Fruit fly (Drosophila melanogaster) whole organism, embryonic: ENCODE measurements around the gene Sur.

ENCODE experiments used
- C15 ChIP-seq: fragments of 200-800 bp; sonication (Bioruptor generic); IDR thresholded peaks from 3 replicates; pipeline ENCODE4 v1.3.6; 2022; ENCODE audit warnings: missing biosample characterization, missing genetic modification characterization
- CG11093 ChIP-seq: fragments of 200-800 bp; sonication (Bioruptor generic); IDR thresholded peaks from 3 replicates; pipeline ENCODE4 v1.3.6; 2022; ENCODE audit warnings: missing biosample characterization, missing genetic modification characterization
- CG11723 ChIP-seq: fragments of 200-800 bp; sonication (Bioruptor generic); optimal IDR thresholded peaks from 2 replicates; lab custom pipeline; 2017; ENCODE audit warnings: missing biosample characterization, mild to moderate bottlenecking, missing genetic modification characterization
- CG12219 ChIP-seq: fragments of 200-800 bp; sonication (Bioruptor generic); optimal IDR thresholded peaks from 3 replicates; lab custom pipeline; 2018; ENCODE audit warnings: missing biosample characterization, mild to moderate bottlenecking, missing genetic modification characterization
- CG12659 ChIP-seq: fragments of 200-800 bp; sonication (Bioruptor generic); optimal IDR thresholded peaks from 3 replicates; lab custom pipeline; 2017; ENCODE audit warnings: mild to moderate bottlenecking, missing biosample characterization, missing genetic modification reagents, missing genetic modification characterization
- CG12769 ChIP-seq: fragments of 200-800 bp; sonication (Bioruptor generic); optimal IDR thresholded peaks from 2 replicates; lab custom pipeline; 2019; ENCODE audit warnings: missing biosample characterization, mild to moderate bottlenecking, missing genetic modification characterization, moderate library complexity
- CG13287 ChIP-seq: fragments of 200-800 bp; sonication (Bioruptor generic); IDR thresholded peaks from 2 replicates; pipeline ENCODE4 v1.3.6; 2022; ENCODE audit warnings: missing biosample characterization, missing genetic modification characterization; ENCODE audit not compliant: partially characterized antibody
- CG16815 ChIP-seq: fragments of 200-800 bp; sonication (Bioruptor generic); optimal IDR thresholded peaks from 3 replicates; lab custom pipeline; 2017; ENCODE audit warnings: missing biosample characterization, mild to moderate bottlenecking, missing genetic modification characterization
- CG17359 ChIP-seq: fragments of 200-800 bp; sonication (Bioruptor generic); optimal IDR thresholded peaks from 3 replicates; lab custom pipeline; 2018; ENCODE audit warnings: missing biosample characterization, mild to moderate bottlenecking, missing genetic modification characterization, moderate library complexity
- CG1792 ChIP-seq: fragments of 200-800 bp; sonication (Bioruptor generic); optimal IDR thresholded peaks from 2 replicates; lab custom pipeline; 2016; ENCODE audit warnings: missing biosample characterization, missing genetic modification characterization
- CG18011 ChIP-seq: fragments of 200-800 bp; sonication (Bioruptor generic); optimal IDR thresholded peaks from 2 replicates; lab custom pipeline; 2017; ENCODE audit warnings: missing biosample characterization, missing genetic modification characterization, mild to moderate bottlenecking, moderate library complexity, missing genotype
- CG30020 ChIP-seq: fragments of 200-800 bp; optimal IDR thresholded peaks from 2 replicates; lab custom pipeline; 2019; ENCODE audit warnings: missing biosample characterization, mild to moderate bottlenecking, missing genetic modification characterization, moderate library complexity
- CG32772 ChIP-seq: fragments of 200-800 bp; sonication (Bioruptor generic); IDR thresholded peaks from 2 replicates; pipeline ENCODE4 v1.3.6; 2022; ENCODE audit warnings: missing biosample characterization, missing genetic modification characterization
- CG3281 ChIP-seq: fragments of 200-800 bp; sonication (Bioruptor generic); optimal IDR thresholded peaks from 3 replicates; lab custom pipeline; 2017; ENCODE audit warnings: missing biosample characterization, mild to moderate bottlenecking, missing genetic modification characterization
- CG34224 ChIP-seq: fragments of 200-800 bp; sonication (Bioruptor generic); IDR thresholded peaks from 3 replicates; pipeline ENCODE4 v1.3.6; 2022; ENCODE audit warnings: missing biosample characterization, missing genetic modification characterization; ENCODE audit not compliant: partially characterized antibody
- CG5245 ChIP-seq: fragments of 200-800 bp; sonication (Bioruptor generic); optimal IDR thresholded peaks from 3 replicates; lab custom pipeline; 2016; ENCODE audit warnings: missing biosample characterization, missing genetic modification characterization
- CG6272 ChIP-seq: fragments of 200-800 bp; sonication (Bioruptor generic); IDR thresholded peaks from 2 replicates; pipeline ENCODE4 v1.3.6; 2022; ENCODE audit warnings: missing biosample characterization, missing genetic modification characterization
- CG6791 ChIP-seq: fragments of 200-800 bp; sonication (Bioruptor generic); IDR thresholded peaks from 3 replicates; pipeline ENCODE4 v1.3.6; 2022; ENCODE audit warnings: missing biosample characterization, missing genetic modification characterization; ENCODE audit not compliant: partially characterized antibody
- CG7786 ChIP-seq: fragments of 200-800 bp; sonication (Bioruptor generic); optimal IDR thresholded peaks from 2 replicates; lab custom pipeline; 2016; ENCODE audit warnings: missing biosample characterization, missing genetic modification characterization
- CG8388 ChIP-seq: fragments of 200-800 bp; sonication (Bioruptor generic); optimal IDR thresholded peaks from 2 replicates; lab custom pipeline; 2019; ENCODE audit warnings: missing biosample characterization, mild to moderate bottlenecking, missing genetic modification characterization, moderate library complexity
- CG8944 ChIP-seq: fragments of 200-800 bp; sonication (Bioruptor generic); optimal IDR thresholded peaks from 3 replicates; lab custom pipeline; 2016; ENCODE audit warnings: missing biosample characterization, missing genetic modification characterization
- CG9609 ChIP-seq: fragments of 200-800 bp; sonication (Bioruptor generic); optimal IDR thresholded peaks from 3 replicates; lab custom pipeline; 2016; ENCODE audit warnings: missing biosample characterization, missing genetic modification characterization
- Chrac-16 ChIP-seq: fragments of 200-800 bp; sonication (Bioruptor generic); optimal IDR thresholded peaks from 3 replicates; lab custom pipeline; 2016; ENCODE audit warnings: missing biosample characterization, missing genetic modification characterization
- D ChIP-seq, 2 experiments: fragments of 200-800 bp in 1 of 2; fragments of >200 bp in 1 of 2; sonication (Bioruptor generic) in 1 of 2; optimal IDR thresholded peaks; 2 replicates in 1 of 2; 3 replicates in 1 of 2; lab custom pipeline; 2017; ENCODE audit warnings: mild to moderate bottlenecking in 1 of 2, missing biosample characterization in 1 of 2, missing genetic modification characterization in 1 of 2, missing genetic modification reagents in 1 of 2
- Dip3 ChIP-seq: fragments of 200-800 bp; sonication (Bioruptor generic); optimal IDR thresholded peaks from 3 replicates; lab custom pipeline; 2016; ENCODE audit warnings: missing biosample characterization, missing genetic modification characterization
- Dll ChIP-seq: fragments of 200-800 bp; sonication (Bioruptor generic); IDR thresholded peaks from 4 replicates; pipeline ENCODE4 v1.3.6; 2022; ENCODE audit warnings: missing biosample characterization, missing genetic modification characterization; ENCODE audit not compliant: partially characterized antibody
- Doc2 ChIP-seq: fragments of 200-800 bp; sonication (Bioruptor generic); IDR thresholded peaks from 2 replicates; pipeline ENCODE4 v1.3.6; 2022; ENCODE audit warnings: missing biosample characterization, missing genetic modification characterization
- Dp ChIP-seq: fragments of 200-800 bp; sonication (Bioruptor generic); optimal IDR thresholded peaks from 2 replicates; lab custom pipeline; 2018; ENCODE audit warnings: missing biosample characterization, mild to moderate bottlenecking, missing genetic modification characterization, moderate library complexity
- E2f1 ChIP-seq: fragments of 200-800 bp; sonication (Bioruptor generic); IDR thresholded peaks from 2 replicates; pipeline ENCODE4 v1.3.6; 2022; ENCODE audit warnings: missing biosample characterization, missing genetic modification characterization
- ERR ChIP-seq: fragments of 200-800 bp; sonication (Bioruptor generic); optimal IDR thresholded peaks from 2 replicates; lab custom pipeline; 2016; ENCODE audit warnings: missing biosample characterization, missing genetic modification characterization
- Hmr ChIP-seq: fragments of 200-800 bp; sonication (Bioruptor generic); optimal IDR thresholded peaks from 3 replicates; lab custom pipeline; 2017; ENCODE audit warnings: mild to moderate bottlenecking, missing biosample characterization, missing genetic modification reagents, missing genetic modification characterization
- Hr3 ChIP-seq: fragments of 200-800 bp; sonication (Bioruptor generic); optimal IDR thresholded peaks from 3 replicates; lab custom pipeline; 2016; ENCODE audit warnings: missing biosample characterization, missing genetic modification characterization
- Mes4 ChIP-seq: fragments of 200-800 bp; sonication (Bioruptor generic); optimal IDR thresholded peaks from 2 replicates; lab custom pipeline; 2016; ENCODE audit warnings: missing biosample characterization, missing genetic modification characterization
- Scr ChIP-seq: fragments of 200-800 bp; sonication (Bioruptor generic); IDR thresholded peaks from 2 replicates; pipeline ENCODE4 v1.3.6; 2022; ENCODE audit warnings: missing biosample characterization, missing genetic modification characterization; ENCODE audit not compliant: partially characterized antibody
- Tbp ChIP-seq: fragments of >200 bp; optimal IDR thresholded peaks from 2 replicates; lab custom pipeline; 2018; ENCODE audit warnings: missing biosample characterization, missing genetic modification characterization
- dpn ChIP-seq, 2 experiments: fragments of 200-800 bp; sonication (Bioruptor generic); optimal IDR thresholded peaks; 3 replicates each; lab custom pipeline; 2016; ENCODE audit warnings: missing biosample characterization in 2 of 2, missing genetic modification characterization in 2 of 2
- hth ChIP-seq: fragments of >200 bp; optimal IDR thresholded peaks from 2 replicates; lab custom pipeline; 2017; ENCODE audit warnings: inconsistent platforms
- kay ChIP-seq: fragments of 200-800 bp; sonication (Bioruptor generic); optimal IDR thresholded peaks from 2 replicates; lab custom pipeline; 2016; ENCODE audit warnings: missing biosample characterization, missing genetic modification characterization
- lov ChIP-seq, 2 experiments: fragments of 200-800 bp in 1 of 2; fragments of >200 bp in 1 of 2; sonication (Bioruptor generic) in 1 of 2; IDR thresholded peaks in 1 of 2; optimal IDR thresholded peaks in 1 of 2; 2 replicates in 1 of 2; 3 replicates in 1 of 2; pipeline versions ENCODE4 v1.3.6 to Lab custom; 2017 to 2022; ENCODE audit warnings: missing biosample characterization in 1 of 2, missing genetic modification characterization in 1 of 2
- luna ChIP-seq: fragments of 200-800 bp; sonication (Bioruptor generic); optimal IDR thresholded peaks from 2 replicates; lab custom pipeline; 2016; ENCODE audit warnings: missing biosample characterization, missing genetic modification characterization
- onecut ChIP-seq: fragments of 200-800 bp; sonication (Bioruptor generic); IDR thresholded peaks from 2 replicates; pipeline ENCODE4 v1.3.6; 2022; ENCODE audit warnings: missing biosample characterization, missing genetic modification characterization
- pnt ChIP-seq: fragments of 200-800 bp; sonication (Bioruptor generic); optimal IDR thresholded peaks from 3 replicates; lab custom pipeline; 2016; ENCODE audit warnings: missing biosample characterization, missing genetic modification characterization
- rib ChIP-seq: fragments of 200-800 bp; sonication (Bioruptor generic); IDR thresholded peaks from 2 replicates; pipeline ENCODE4 v1.3.6; 2022; ENCODE audit warnings: missing biosample characterization, missing genetic modification characterization
- sens ChIP-seq: fragments of 200-800 bp; sonication (Bioruptor generic); peaks from one replicate; lab custom pipeline; 2016; ENCODE audit warnings: missing biosample characterization, missing genetic modification characterization
- sim ChIP-seq: fragments of 200-800 bp; sonication (Bioruptor generic); IDR thresholded peaks from 2 replicates; pipeline ENCODE4 v1.3.6; 2022; ENCODE audit warnings: missing biosample characterization, missing genetic modification characterization
- sna ChIP-seq: fragments of 200-800 bp; sonication (Bioruptor generic); IDR thresholded peaks from 2 replicates; pipeline ENCODE4 v1.3.6; 2022; ENCODE audit warnings: missing biosample characterization, missing genetic modification characterization; ENCODE audit not compliant: partially characterized antibody
- so ChIP-seq: fragments of 200-800 bp; sonication (Bioruptor generic); IDR thresholded peaks from 3 replicates; pipeline ENCODE4 v1.3.6; 2022; ENCODE audit warnings: missing biosample characterization, missing genetic modification characterization
- ssp ChIP-seq: fragments of 200-800 bp; sonication (Bioruptor generic); IDR thresholded peaks from 2 replicates; pipeline ENCODE4 v1.3.6; 2022; ENCODE audit warnings: missing biosample characterization, missing genetic modification characterization
- tin ChIP-seq: fragments of 200-800 bp; sonication (Bioruptor generic); optimal IDR thresholded peaks from 3 replicates; lab custom pipeline; 2016; ENCODE audit warnings: missing biosample characterization, missing genetic modification characterization
- unc-4 ChIP-seq: fragments of 200-800 bp; sonication (Bioruptor generic); IDR thresholded peaks from 2 replicates; pipeline ENCODE4 v1.3.6; 2022; ENCODE audit warnings: missing biosample characterization, missing genetic modification characterization; ENCODE audit not compliant: partially characterized antibody
- vvl ChIP-seq: fragments of 200-800 bp; sonication (Bioruptor generic); IDR thresholded peaks from 2 replicates; pipeline ENCODE4 v1.3.6; 2022; ENCODE audit warnings: missing biosample characterization, missing genetic modification characterization

Gene Sur

DNA sequence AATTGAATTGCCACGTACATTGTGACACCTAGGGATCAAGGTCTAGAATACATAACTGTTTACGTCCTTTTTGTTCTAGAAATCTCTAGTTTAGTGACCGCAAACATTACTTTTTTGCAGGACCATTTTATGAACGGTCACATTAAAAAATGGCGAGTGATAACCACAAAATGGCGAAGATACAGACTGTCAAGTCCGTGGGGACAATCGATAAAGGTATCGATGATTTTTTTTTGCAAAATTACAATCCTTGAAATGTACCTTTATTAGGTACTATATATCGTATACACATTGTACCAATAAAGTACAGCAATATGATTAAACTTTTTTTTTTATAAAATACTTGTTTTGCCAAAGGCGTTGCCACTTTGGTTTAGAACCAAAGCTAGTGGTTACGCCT is 31.5 kb upstream of the Sur start (continued):
- TF ChIP-seq CG12659 (GFP tag; lab: Kevin White, UChicago) (no peak), CG5245 (GFP tag; lab: Kevin White, UChicago) (no peak), onecut (GFP tag; lab: Robert Waterston, UW) (no peak), CG1792 (GFP tag; lab: Kevin White, UChicago) (no peak), Dll (peak; percentile 54; the same call in 3 of the 4 replicates), CG11093 (GFP tag; lab: Robert Waterston, UW) (no peak), CG9609 (no peak), Mes4 (GFP tag; lab: Kevin White, UChicago) (no peak), Scr (GFP tag; lab: Robert Waterston, UW) (peak; percentile 64), rib (no peak), Doc2 (GFP tag; lab: Robert Waterston, UW) (no peak), sens (GFP tag; lab: Kevin White, UChicago) (peak; percentile 41), Dip3 (GFP tag; lab: Kevin White, UChicago) (no peak), Dp (GFP tag; lab: Kevin White, UChicago) (no peak), vvl (GFP tag; lab: Robert Waterston, UW) (no peak), dpn (GFP tag; optimal IDR thresholded peaks at IDR 0.05; lab: Kevin White, UChicago) (no peak), CG8388 (GFP tag; lab: Kevin White, UChicago) (no peak), ssp (GFP tag; lab: Robert Waterston, UW) (no peak), CG18011 (GFP tag; lab: Kevin White, UChicago) (no peak), CG13287 (peak; percentile 64), CG3281 (GFP tag; lab: Kevin White, UChicago) (no peak), ERR (GFP tag; lab: Kevin White, UChicago) (no peak), pnt (GFP tag; lab: Kevin White, UChicago) (no peak), CG7786 (GFP tag; lab: Kevin White, UChicago) (no peak), CG16815 (GFP tag; lab: Kevin White, UChicago) (no peak), CG12769 (no peak), luna (GFP tag; lab: Kevin White, UChicago) (no peak), Chrac-16 (no peak), CG6272 (GFP tag; lab: Robert Waterston, UW) (no peak), hth (lab: Kevin White, UChicago) (no peak), CG30020 (tag; lab: Kevin White, UChicago) (no peak), CG32772 (GFP tag; lab: Robert Waterston, UW) (no peak), Hr3 (no peak), CG12219 (GFP tag; lab: Kevin White, UChicago) (no peak), tin (no peak), CG11723 (GFP tag; lab: Kevin White, UChicago) (no peak), Hmr (no peak), sna (0 out of 2 replicates have a peak, but pooled peaks have one; percentile 50), CG17359 (tag; lab: Kevin White, UChicago) (no peak), sim (GFP tag; lab: Robert Waterston, UW) (no peak), D (optimal IDR thresholded peaks at IDR 0.05; lab: Kevin White, UChicago) (no peak), D (GFP tag; optimal IDR thresholded peaks at IDR 0.05; lab: Kevin White, UChicago) (no peak), Tbp (GFP tag; lab: Kevin White, UChicago) (no peak), unc-4 (GFP tag; lab: Robert Waterston, UW) (peak; percentile 60; the same call in 1 of the 2 replicates), C15 (GFP tag; lab: Robert Waterston, UW) (no peak), CG8944 (GFP tag; lab: Kevin White, UChicago) (no peak), CG6791 (GFP tag; lab: Robert Waterston, UW) (peak; percentile 60; the same call in 2 of the 3 replicates), kay (GFP tag; lab: Kevin White, UChicago) (no peak), CG34224 (GFP tag; lab: Robert Waterston, UW) (peak; percentile 44), E2f1 (GFP tag; lab: Robert Waterston, UW) (no peak), so (GFP tag; lab: Robert Waterston, UW) (no peak), lov (optimal IDR thresholded peaks at IDR 0.05; lab: Kevin White, UChicago) (no peak), lov (GFP tag; IDR thresholded peaks at IDR 0.05; lab: Robert Waterston, UW) (no peak)
